Worm (Caenorhabditis elegans) whole organism, L1 larva: Measurements from ENCODE around the gene rhi-1.

Experiments
- blmp-1 ChIP-seq: fragments of 150-350 bp; optimal IDR thresholded peaks from 2 replicates; lab custom pipeline; 2014; ENCODE audit warnings: missing biosample characterization, missing genetic modification characterization
- ceh-82 ChIP-seq, 3 experiments: fragments of 150-350 bp in 1 of 3; sonication (generic microtip) in 2 of 3; optimal IDR thresholded peaks; 2 replicates each; lab custom pipeline; 2014 to 2017; ENCODE audit warnings: missing biosample characterization in 3 of 3, missing genetic modification characterization in 3 of 3
- ceh-90 ChIP-seq: sonication (generic microtip); optimal IDR thresholded peaks from 2 replicates; lab custom pipeline; 2016; ENCODE audit warnings: missing genetic modification characterization, missing compliant biosample characterization
- jun-1 ChIP-seq: fragments of 150-350 bp; optimal IDR thresholded peaks from 2 replicates; lab custom pipeline; 2014; ENCODE audit warnings: missing biosample characterization, missing genetic modification reagents, missing genetic modification characterization
- nhr-71 ChIP-seq: sonication (generic microtip); optimal IDR thresholded peaks from 2 replicates; lab custom pipeline; 2016; ENCODE audit warnings: mild to moderate bottlenecking, missing genetic modification characterization, moderate library complexity, missing compliant biosample characterization
- skn-1 ChIP-seq: fragments of 150-350 bp; optimal IDR thresholded peaks from 2 replicates; lab custom pipeline; 2014; ENCODE audit warnings: missing biosample characterization, missing genetic modification characterization
- snpc-4 ChIP-seq: fragments of 150-350 bp; optimal IDR thresholded peaks from 2 replicates; lab custom pipeline; 2014; ENCODE audit warnings: missing biosample characterization, missing genetic modification characterization
- sup-37 ChIP-seq: fragments of 200-800 bp; sonication (Bioruptor generic); optimal IDR thresholded peaks from 2 replicates; lab custom pipeline; 2018; ENCODE audit warnings: mild to moderate bottlenecking, missing genetic modification characterization, missing compliant biosample characterization
- unc-86 ChIP-seq: sonication (generic microtip); optimal IDR thresholded peaks from 2 replicates; lab custom pipeline; 2016; ENCODE audit warnings: missing genetic modification characterization, missing compliant biosample characterization

- TF ChIP-seq sup-37 (GFP tag; lab: Kevin White, UChicago) (no peak), ceh-90 (no peak), blmp-1 (tag; lab: Kevin White, UChicago) (peak; percentile 83), skn-1 (tag; lab: Kevin White, UChicago) (peak; percentile 54), snpc-4 (tag; lab: Kevin White, UChicago) (no peak), jun-1 (tag; lab: Kevin White, UChicago) (no peak), nhr-71 (tag; lab: Kevin White, UChicago) (peak; percentile 44), ceh-82 (tag; optimal IDR thresholded peaks at IDR 0.05; lab: Kevin White, UChicago) (no peak), unc-86 (tag; lab: Kevin White, UChicago) (no peak)
These were observed 13.8 kb downstream of the rhi-1 start, which contains the start of gene C07A12.7 for ce11 chrX:4521837-4522816.
